Fruit fly (Drosophila melanogaster): Measurements from ENCODE around the gene pths.

Gene pths

DNA sequence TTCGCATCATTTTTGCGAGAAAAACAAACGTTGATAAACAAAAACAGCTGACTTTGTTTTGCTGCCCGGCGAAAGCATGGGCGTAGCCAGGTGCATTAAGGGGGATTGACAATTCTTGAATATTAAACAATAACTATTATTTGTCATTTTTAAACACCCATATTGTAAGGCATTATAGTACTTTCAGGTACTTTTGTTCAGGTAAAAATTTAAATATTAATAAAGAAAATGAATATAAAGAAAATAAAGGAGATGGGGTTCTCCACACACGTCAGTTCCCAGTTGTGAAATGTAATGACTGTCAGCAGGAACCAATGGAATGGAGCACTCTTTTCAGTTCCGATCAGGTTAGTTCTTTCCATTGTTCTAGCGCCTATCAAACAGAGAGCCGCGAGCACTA lies 15.5 kb downstream of the pths start, which contains the start of the genes Coq3 and Pld3 (continued):
- TF ChIP-seq CG2116 (GFP tag; optimal IDR thresholded peaks at IDR 0.05) (peak; percentile 64), scrt (GFP tag; optimal IDR thresholded peaks at IDR 0.05) (peak; percentile 71), NC2β (GFP tag; optimal IDR thresholded peaks at IDR 0.05) (peak; percentile 60), CG32532 (GFP tag; IDR thresholded peaks at IDR 0.05) (peak; percentile 88), HLH54F (GFP tag; optimal IDR thresholded peaks at IDR 0.05) (peak; percentile 71), CG43689 (GFP tag; IDR thresholded peaks at IDR 0.05) (peak; percentile 73), gce (GFP tag; IDR thresholded peaks at IDR 0.05) (peak; percentile 67; the same call in 2 of the 3 replicates), CG10959 (GFP tag; IDR thresholded peaks at IDR 0.05) (peak; percentile 46), Abd-B (GFP tag; optimal IDR thresholded peaks at IDR 0.05) (peak; percentile 60), Dll (GFP tag; IDR thresholded peaks at IDR 0.05; ENCODE audit: partially characterized antibody) (no peak), H2.0 (GFP tag; IDR thresholded peaks at IDR 0.05) (peak; percentile 73), CG14050 (GFP tag; IDR thresholded peaks at IDR 0.05) (peak; percentile 63), abd-A (tag; optimal IDR thresholded peaks at IDR 0.05) (no peak), CG12155 (GFP tag; optimal IDR thresholded peaks at IDR 0.05) (peak; percentile 88), sob (GFP tag; IDR thresholded peaks at IDR 0.05) (peak; percentile 83), CG3847 (GFP tag; IDR thresholded peaks at IDR 0.05) (peak; percentile 65), CG9876 (GFP tag; optimal IDR thresholded peaks at IDR 0.05) (peak; percentile 1), crc (GFP tag; optimal IDR thresholded peaks at IDR 0.05) (peak; percentile 38), ham (GFP tag; IDR thresholded peaks at IDR 0.05) (no peak), crol (GFP tag; IDR thresholded peaks at IDR 0.05) (no peak), Oaz (GFP tag; IDR thresholded peaks at IDR 0.05) (0 out of 2 replicates have a peak, but pooled peaks have one; percentile 20), ato (GFP tag; IDR thresholded peaks at IDR 0.05; ENCODE audit: partially characterized antibody) (no peak), CG5180 (GFP tag; optimal IDR thresholded peaks at IDR 0.05) (peak; percentile 39), Ptx1 (GFP tag; IDR thresholded peaks at IDR 0.05) (peak; percentile 83), Sry-β (GFP tag; optimal IDR thresholded peaks at IDR 0.05) (no peak), ac (GFP tag; optimal IDR thresholded peaks at IDR 0.05) (peak; percentile 47), CG3065 (GFP tag; optimal IDR thresholded peaks at IDR 0.05) (peak; percentile 52), CG6683 (GFP tag; optimal IDR thresholded peaks at IDR 0.05) (peak; percentile 66), ind (GFP tag; optimal IDR thresholded peaks at IDR 0.05) (peak; percentile 89), crp (GFP tag; optimal IDR thresholded peaks at IDR 0.05) (peak; percentile 41 to 86), kni (GFP tag; optimal IDR thresholded peaks at IDR 0.05) (no peak), CG7372 (GFP tag; IDR thresholded peaks at IDR 0.05) (0 out of 2 replicates have a peak, but pooled peaks have one; percentile 28), pros (GFP tag; optimal IDR thresholded peaks at IDR 0.05) (no peak), fd102C (GFP tag; optimal IDR thresholded peaks at IDR 0.05) (no peak), CG1647 (GFP tag; optimal IDR thresholded peaks at IDR 0.05) (peak; percentile 54), Jarid2 (GFP tag; optimal IDR thresholded peaks at IDR 0.05) (no peak), CG18619 (GFP tag; optimal IDR thresholded peaks at IDR 0.05) (peak; percentile 73), ara (GFP tag; IDR thresholded peaks at IDR 0.05) (peak; percentile 79), shn (GFP tag; optimal IDR thresholded peaks at IDR 0.05) (peak; percentile 42), CG1529 (GFP tag; optimal IDR thresholded peaks at IDR 0.05) (peak; percentile 65), amos (GFP tag; IDR thresholded peaks at IDR 0.05; ENCODE audit: partially characterized antibody) (no peak), ssp (GFP tag; IDR thresholded peaks at IDR 0.05) (peak; percentile 48), CG2202 (tag; optimal IDR thresholded peaks at IDR 0.05) (peak; percentile 63), CHES-1-like (GFP tag; optimal IDR thresholded peaks at IDR 0.05) (peak; percentile 68), CG9215 (GFP tag; IDR thresholded peaks at IDR 0.05) (peak; percentile 72), knrl (GFP tag; IDR thresholded peaks at IDR 0.05; ENCODE audit: partially characterized antibody) (no peak), tx (GFP tag; optimal IDR thresholded peaks at IDR 0.05) (peak; percentile 62), ewg (GFP tag; optimal IDR thresholded peaks at IDR 0.05) (peak; percentile 54), Atf-2 (GFP tag; optimal IDR thresholded peaks at IDR 0.05) (peak; percentile 35), gcm (GFP tag; optimal IDR thresholded peaks at IDR 0.05) (peak; percentile 67), CG14860 (GFP tag; IDR thresholded peaks at IDR 0.05; ENCODE audit: partially characterized antibody) (no peak)
